Worm (Caenorhabditis elegans) whole organism, early embryonic: ENCODE results near the gene gln-1.

ENCODE experiments used
- B0310.2 ChIP-seq: sonication (generic microtip); optimal IDR thresholded peaks from 2 replicates; lab custom pipeline; 2016; ENCODE audit warnings: mild to moderate bottlenecking, missing genetic modification characterization, missing compliant biosample characterization
- F13C5.2 ChIP-seq: sonication (generic microtip); optimal IDR thresholded peaks from 2 replicates; lab custom pipeline; 2017; ENCODE audit warnings: mild to moderate bottlenecking, missing genetic modification characterization, inconsistent platforms, missing compliant biosample characterization
- ama-1 ChIP-seq: fragments of 150-350 bp; optimal IDR thresholded peaks from 2 replicates; lab custom pipeline; 2014
- ets-7 ChIP-seq: sonication (generic microtip); optimal IDR thresholded peaks from 2 replicates; lab custom pipeline; 2016; ENCODE audit warnings: missing genotype, missing genetic modification characterization, missing compliant biosample characterization
- hmbx-1 ChIP-seq: sonication (generic microtip); optimal IDR thresholded peaks from 2 replicates; lab custom pipeline; 2016; ENCODE audit warnings: mild to moderate bottlenecking, missing genetic modification characterization, missing compliant biosample characterization
- hmg-4 ChIP-seq: fragments of 200-800 bp; sonication (Bioruptor generic); optimal IDR thresholded peaks from 2 replicates; lab custom pipeline; 2018; ENCODE audit warnings: mild to moderate bottlenecking, missing genetic modification characterization, missing compliant biosample characterization
- hnd-1 ChIP-seq: sonication (generic microtip); optimal IDR thresholded peaks from 2 replicates; lab custom pipeline; 2016; ENCODE audit warnings: missing genetic modification characterization, missing compliant biosample characterization
- pes-1 ChIP-seq: fragments of 200-800 bp; sonication (Bioruptor generic); IDR thresholded peaks from 2 replicates; pipeline ENCODE4 v1.3.6; 2022; ENCODE audit warnings: missing genetic modification reagents, missing genetic modification characterization, missing compliant biosample characterization
- sea-1 ChIP-seq: fragments of 200-800 bp; sonication (Bioruptor generic); conservative IDR thresholded peaks from 2 replicates; pipeline ENCODE4 v1.3.6; 2022; ENCODE audit warnings: missing genetic modification characterization, missing compliant biosample characterization
- tbx-11 ChIP-seq: fragments of 200-800 bp; sonication (Bioruptor generic); IDR thresholded peaks from 2 replicates; pipeline ENCODE4 v1.3.6; 2022; ENCODE audit warnings: missing genetic modification characterization, missing compliant biosample characterization
- tra-4 ChIP-seq: sonication (generic microtip); optimal IDR thresholded peaks from 2 replicates; lab custom pipeline; 2017; ENCODE audit warnings: missing genetic modification characterization, missing compliant biosample characterization

DNA sequence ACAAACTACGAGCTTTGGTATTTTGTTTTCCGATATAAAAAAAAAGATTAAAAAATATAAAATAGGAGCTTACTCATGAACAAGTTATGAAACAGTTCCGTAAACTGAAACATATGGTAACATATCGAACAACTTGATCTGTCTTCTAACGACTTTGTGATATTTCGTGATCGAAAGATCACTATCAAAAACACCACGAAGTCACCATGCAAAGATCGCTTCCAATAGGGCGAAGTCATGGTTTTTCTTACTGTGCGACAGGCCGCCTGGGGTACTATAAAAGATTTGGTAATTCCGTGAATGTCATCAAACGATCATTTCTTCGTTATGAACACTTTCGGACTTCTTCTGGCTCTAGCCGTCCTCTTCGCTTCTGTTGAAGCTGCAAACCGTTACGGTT, 24.6 kb downstream of the gln-1 start, which contains the start of gene C45B2.3:
- no peak for TF ChIP-seq ama-1 (lab: Kevin White, UChicago)
- no peak for TF ChIP-seq tra-4 (tag; lab: Kevin White, UChicago)
- TF ChIP-seq F13C5.2 (tag; lab: Kevin White, UChicago): no peak
- TF ChIP-seq pes-1 (GFP tag; lab: Robert Waterston, UW): no peak
- TF ChIP-seq ets-7 (tag; lab: Kevin White, UChicago): no peak
- no peak for TF ChIP-seq tbx-11 (GFP tag; lab: Robert Waterston, UW)
- TF ChIP-seq sea-1 (GFP tag; lab: Robert Waterston, UW): no peak
- TF ChIP-seq hnd-1 (tag; lab: Kevin White, UChicago): no peak
- TF ChIP-seq hmbx-1 (tag; lab: Kevin White, UChicago): no peak
- TF ChIP-seq hmg-4: no peak
- no peak for TF ChIP-seq B0310.2 (tag; lab: Kevin White, UChicago)
